Fruit fly (Drosophila melanogaster): ENCODE results near the gene Corp.

The Corp gene

dm6 chrX:8252284-8252886, 18.8 kb downstream of the Corp start, which contains the start of gene CG1632:
CG1632 (plus strand) TSS chrX:8252670.
- TF ChIP-seq Sin3A (optimal IDR thresholded peaks at IDR 0.05): no peak
- no peak for TF ChIP-seq ttk (optimal IDR thresholded peaks at IDR 0.05)
- TF ChIP-seq psq (optimal IDR thresholded peaks at IDR 0.05): no peak
- no peak for TF ChIP-seq h (optimal IDR thresholded peaks at IDR 0.05)
- TF ChIP-seq insv (optimal IDR thresholded peaks at IDR 0.05): no peak
- no peak for TF ChIP-seq Myc (optimal IDR thresholded peaks at IDR 0.05)

dm6 chrX:8251268-8251996, 19.8 kb downstream of the Corp start, which contains the start of gene ND-75:
ND-75 (minus strand) TSS chrX:8251687.
- no peak for TF ChIP-seq insv (optimal IDR thresholded peaks at IDR 0.05)
- TF ChIP-seq Myc (optimal IDR thresholded peaks at IDR 0.05): no peak
- TF ChIP-seq h (optimal IDR thresholded peaks at IDR 0.05): no peak
- no peak for TF ChIP-seq Sin3A (optimal IDR thresholded peaks at IDR 0.05)
- TF ChIP-seq ttk (optimal IDR thresholded peaks at IDR 0.05): no peak
- no peak for TF ChIP-seq psq (optimal IDR thresholded peaks at IDR 0.05)

dm6 chrX:8243966-8244895, 27.0 kb downstream of the Corp start, which contains the start of gene sni:
sni (minus strand) TSS chrX:8244016.
- TF ChIP-seq ttk (optimal IDR thresholded peaks at IDR 0.05) (no peak), Sin3A (optimal IDR thresholded peaks at IDR 0.05) (no peak), Myc (optimal IDR thresholded peaks at IDR 0.05) (no peak), h (optimal IDR thresholded peaks at IDR 0.05) (no peak), psq (optimal IDR thresholded peaks at IDR 0.05) (no peak), insv (optimal IDR thresholded peaks at IDR 0.05) (no peak)

- TF ChIP-seq ttk (optimal IDR thresholded peaks at IDR 0.05): no peak
- TF ChIP-seq h (optimal IDR thresholded peaks at IDR 0.05): no peak
- no peak for TF ChIP-seq psq (optimal IDR thresholded peaks at IDR 0.05)
- no peak for TF ChIP-seq Myc (optimal IDR thresholded peaks at IDR 0.05)
- no peak for TF ChIP-seq Sin3A (optimal IDR thresholded peaks at IDR 0.05)
- TF ChIP-seq insv (optimal IDR thresholded peaks at IDR 0.05): no peak
These were observed 28.0 kb downstream of the Corp start for dm6 chrX:8243251-8243650.

dm6 chrX:8242298-8242697, 28.9 kb downstream of the Corp start, which contains the start of gene Trxr1:
Trxr1 (plus strand) TSS chrX:8242528.
- no peak for TF ChIP-seq Myc (optimal IDR thresholded peaks at IDR 0.05)
- no peak for TF ChIP-seq h (optimal IDR thresholded peaks at IDR 0.05)
- TF ChIP-seq psq (optimal IDR thresholded peaks at IDR 0.05): no peak
- no peak for TF ChIP-seq insv (optimal IDR thresholded peaks at IDR 0.05)
- no peak for TF ChIP-seq ttk (optimal IDR thresholded peaks at IDR 0.05)
- TF ChIP-seq Sin3A (optimal IDR thresholded peaks at IDR 0.05): no peak

DNA sequence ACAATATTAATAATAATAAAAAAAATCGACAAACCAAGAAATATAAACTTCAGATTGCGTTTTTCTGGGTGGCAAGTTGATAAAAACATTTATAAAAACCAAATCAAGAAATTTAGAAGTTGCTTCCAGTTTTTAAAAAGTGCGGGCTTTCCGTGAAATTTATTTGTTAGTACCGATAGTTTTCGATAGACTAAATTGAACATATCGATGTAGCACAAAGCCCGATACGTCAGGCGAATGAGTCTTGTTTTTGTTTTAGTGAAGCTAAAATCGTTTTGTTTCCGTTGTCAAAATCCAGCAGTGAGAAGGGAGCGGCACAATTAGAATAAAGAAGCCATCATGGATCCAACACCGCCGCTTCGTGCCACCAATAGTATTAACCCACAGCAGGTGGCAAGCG, 30.8 kb downstream of the Corp start, which contains the start of gene CG2147:
Gene CG2147 (plus strand): TSS at position 254 of the 400 bp plus-strand sequence.
- TF ChIP-seq h (optimal IDR thresholded peaks at IDR 0.05) (no peak), Myc (optimal IDR thresholded peaks at IDR 0.05) (no peak), insv (optimal IDR thresholded peaks at IDR 0.05) (no peak), Sin3A (optimal IDR thresholded peaks at IDR 0.05) (no peak), psq (optimal IDR thresholded peaks at IDR 0.05) (no peak), ttk (optimal IDR thresholded peaks at IDR 0.05) (no peak)

DNA sequence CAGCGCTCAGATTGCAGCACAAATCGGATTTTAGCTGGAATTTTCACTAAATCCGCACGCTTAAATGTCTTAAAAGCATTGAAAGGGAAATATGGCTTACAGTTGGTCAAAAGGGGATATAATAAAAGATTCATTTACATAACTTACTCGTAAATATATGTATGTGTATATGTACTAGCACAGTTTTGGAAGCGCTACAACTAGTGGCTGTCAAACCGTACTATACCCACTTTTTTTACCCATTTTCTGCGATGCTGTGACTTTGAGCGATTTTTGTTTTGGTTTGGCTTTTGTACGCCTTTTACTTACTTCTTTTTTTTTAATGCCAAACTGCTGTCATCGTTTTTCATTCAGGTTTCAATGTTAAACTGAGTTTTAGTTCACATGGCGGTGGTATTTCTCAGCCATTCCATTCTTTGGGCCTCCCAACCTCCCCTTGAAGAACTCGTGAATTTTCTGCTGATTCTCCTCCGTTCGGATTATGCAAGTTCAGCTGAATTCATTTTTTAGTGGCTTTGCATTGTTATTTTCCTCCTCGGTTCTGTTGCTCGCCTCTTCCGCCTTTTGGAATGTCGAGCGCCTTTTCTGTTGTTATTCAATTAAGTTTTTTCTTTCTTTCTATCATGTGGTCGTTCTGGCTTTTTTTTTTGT, 37.2 kb downstream of the Corp start:
- no peak for TF ChIP-seq h (optimal IDR thresholded peaks at IDR 0.05)
- no peak for TF ChIP-seq insv (optimal IDR thresholded peaks at IDR 0.05)
- TF ChIP-seq Sin3A (optimal IDR thresholded peaks at IDR 0.05): no peak
- no peak for TF ChIP-seq psq (optimal IDR thresholded peaks at IDR 0.05)
- no peak for TF ChIP-seq Myc (optimal IDR thresholded peaks at IDR 0.05)
- no peak for TF ChIP-seq ttk (optimal IDR thresholded peaks at IDR 0.05)

DNA sequence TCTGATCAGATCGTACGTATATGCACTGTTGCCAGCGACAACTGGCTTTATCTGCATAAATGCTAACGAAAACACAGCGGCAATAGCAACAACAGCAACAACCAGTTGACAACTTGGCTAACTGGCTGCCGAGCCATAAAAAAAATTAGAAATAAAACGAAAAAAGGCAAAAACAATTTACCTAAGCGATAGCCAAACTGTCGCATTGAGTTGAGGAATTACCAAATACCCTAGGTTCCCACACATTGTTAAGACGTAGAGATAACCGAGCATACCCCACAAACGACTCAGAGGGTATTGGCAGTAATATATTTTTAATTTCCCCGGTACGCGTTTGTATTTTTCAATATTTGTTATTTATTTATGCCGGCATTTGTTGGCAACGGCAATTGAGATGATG, 38.0 kb downstream of the Corp start:
- TF ChIP-seq insv (optimal IDR thresholded peaks at IDR 0.05): no peak
- no peak for TF ChIP-seq Sin3A (optimal IDR thresholded peaks at IDR 0.05)
- no peak for TF ChIP-seq psq (optimal IDR thresholded peaks at IDR 0.05)
- TF ChIP-seq ttk (optimal IDR thresholded peaks at IDR 0.05): no peak
- no peak for TF ChIP-seq h (optimal IDR thresholded peaks at IDR 0.05)
- no peak for TF ChIP-seq Myc (optimal IDR thresholded peaks at IDR 0.05)

DNA sequence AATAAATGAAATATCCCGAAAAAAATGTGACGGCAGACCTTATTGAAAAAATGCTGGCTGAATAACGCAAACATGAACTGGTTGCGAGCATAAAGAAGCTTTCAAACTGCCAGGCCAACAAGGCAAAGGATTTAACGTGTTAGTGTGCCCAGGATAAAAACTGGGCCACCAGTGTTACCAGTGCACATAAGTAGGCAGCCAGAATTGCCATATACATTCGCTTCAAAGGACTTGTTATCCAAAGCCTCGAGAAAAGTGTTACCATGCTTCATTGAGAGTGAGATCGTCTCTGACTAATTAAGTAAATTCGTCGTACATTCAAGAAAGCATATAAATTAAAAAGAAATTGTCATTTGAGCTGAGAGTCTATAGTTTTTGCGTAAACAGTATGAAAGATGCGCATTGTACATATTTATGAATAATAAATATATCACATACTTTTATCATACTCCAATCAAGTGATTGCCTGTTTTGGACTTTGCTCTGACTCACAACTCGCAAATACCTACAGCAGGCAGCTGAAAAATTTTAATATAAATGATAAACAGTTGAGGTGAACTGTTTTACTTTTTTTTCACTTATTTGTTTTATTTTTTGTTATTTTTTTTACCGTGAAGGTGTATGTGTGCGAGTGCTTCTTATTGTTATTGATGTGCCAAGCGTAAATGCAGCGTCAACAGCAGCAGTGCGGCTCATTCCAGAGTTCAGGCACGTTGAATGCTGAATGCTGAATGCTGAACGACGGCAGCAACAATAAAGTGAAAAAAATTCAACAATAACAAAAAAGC, 39.8 kb downstream of the Corp start:
- no peak for TF ChIP-seq h (optimal IDR thresholded peaks at IDR 0.05)
- no peak for TF ChIP-seq psq (optimal IDR thresholded peaks at IDR 0.05)
- no peak for TF ChIP-seq Myc (optimal IDR thresholded peaks at IDR 0.05)
- TF ChIP-seq ttk (optimal IDR thresholded peaks at IDR 0.05): no peak
- no peak for TF ChIP-seq insv (optimal IDR thresholded peaks at IDR 0.05)
- TF ChIP-seq Sin3A (optimal IDR thresholded peaks at IDR 0.05): no peak

DNA sequence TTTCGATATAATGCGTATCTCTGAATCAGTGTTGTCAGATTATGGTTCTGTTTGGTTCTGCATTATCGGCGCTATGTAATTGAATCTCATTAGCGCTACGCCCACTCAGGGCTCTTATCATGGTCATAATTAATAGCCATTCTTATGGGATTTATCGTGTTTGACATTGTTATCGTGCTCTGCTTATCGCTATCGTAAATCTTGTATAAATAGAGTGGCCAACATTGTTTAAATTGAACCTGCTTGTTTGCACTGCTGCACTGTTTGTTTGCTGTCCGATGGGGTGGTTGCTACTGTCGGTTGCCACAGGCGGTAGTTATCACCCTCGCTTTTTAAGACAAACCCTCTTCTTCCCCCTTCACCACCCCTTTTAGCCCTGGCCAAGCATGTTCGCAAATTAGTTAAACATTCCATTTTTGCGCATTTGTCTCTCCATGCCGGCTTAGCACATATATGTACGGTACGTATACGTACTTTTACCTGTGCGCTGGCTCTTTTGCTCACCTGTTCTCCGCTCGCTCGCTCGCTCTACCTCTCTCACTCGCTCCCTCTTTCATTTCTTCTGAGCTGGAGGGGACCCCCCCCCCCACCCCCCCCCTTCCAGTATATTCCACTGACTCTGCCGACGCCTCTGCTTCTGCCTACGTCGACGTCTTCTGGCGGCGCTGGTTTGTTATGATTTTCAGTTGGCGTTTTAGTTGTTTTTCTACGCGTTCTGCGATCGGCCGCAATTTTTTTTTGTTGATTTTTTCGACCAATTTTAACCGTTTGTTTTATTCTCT, 41.1 kb downstream of the Corp start:
- TF ChIP-seq psq (optimal IDR thresholded peaks at IDR 0.05) (no peak), insv (optimal IDR thresholded peaks at IDR 0.05) (no peak), Sin3A (optimal IDR thresholded peaks at IDR 0.05) (no peak), h (optimal IDR thresholded peaks at IDR 0.05) (no peak), Myc (optimal IDR thresholded peaks at IDR 0.05) (no peak), ttk (optimal IDR thresholded peaks at IDR 0.05) (no peak)
